Worm (Caenorhabditis elegans) whole organism, L2 larva: ENCODE data around the gene T05C12.1.

Experiments used
- nhr-12 ChIP-seq: fragments of 150-350 bp; optimal IDR thresholded peaks from 2 replicates; lab custom pipeline; 2014; ENCODE audit warnings: missing biosample characterization, missing genetic modification characterization
- nhr-237 ChIP-seq: fragments of 150-350 bp; optimal IDR thresholded peaks from 2 replicates; lab custom pipeline; 2014; ENCODE audit warnings: missing biosample characterization, missing genetic modification characterization

ce11 chrII:8127290-8127689, 46.2 kb upstream of the T05C12.1 start:
- no peak for TF ChIP-seq nhr-237 (tag; lab: Kevin White, UChicago)
- no peak for TF ChIP-seq nhr-12 (tag; lab: Kevin White, UChicago)
